Fruit fly (Drosophila melanogaster) S2 (cell line): ENCODE results near the gene cac.

Source experiments
- CG8478 ChIP-seq: fragments of >200 bp; optimal IDR thresholded peaks from 2 replicates; lab custom pipeline; 2018
- CTCF ChIP-seq, 2 experiments: fragments of >200 bp; optimal IDR thresholded peaks; 2 replicates each; lab custom pipeline; 2018

dm6 chrX:12001005-12001404 lies 16.1 kb upstream of the cac start:
- TF ChIP-seq CG8478 (lab: Kevin White, UChicago) (no peak), CTCF (optimal IDR thresholded peaks at IDR 0.05; lab: Kevin White, UChicago) (no peak)
